Fruit fly (Drosophila melanogaster): ENCODE results near the gene fz2.
A peak's percentile ranks its signal among the peaks of the same experiment; 100 is the strongest.

fz2 gene

DNA sequence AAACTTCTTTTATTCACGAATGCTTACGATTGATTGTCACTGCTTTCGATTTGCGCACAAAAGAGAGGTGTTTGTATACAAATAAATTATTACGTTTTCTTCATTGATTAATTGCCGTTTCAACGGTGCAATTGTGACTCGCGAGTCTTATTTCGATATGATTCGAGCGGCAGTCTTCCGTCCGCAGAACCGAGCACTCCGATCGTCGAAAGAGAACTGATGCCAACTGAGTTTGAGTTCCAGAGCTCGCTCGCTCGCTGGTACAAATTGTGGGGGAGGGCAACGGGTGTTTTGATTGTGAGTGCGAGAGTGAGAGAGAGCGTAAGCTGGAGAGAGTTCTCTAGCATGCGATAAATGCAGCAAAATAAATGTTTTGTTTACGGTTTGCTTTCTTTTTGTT is 64.7 kb downstream of the fz2 start (continued):
- no peak for TF ChIP-seq CG9609 (GFP tag; optimal IDR thresholded peaks at IDR 0.05)
- no peak for TF ChIP-seq fd96Cb (tag; optimal IDR thresholded peaks at IDR 0.05)
- peak; percentile 26 for TF ChIP-seq PHDP (tag; optimal IDR thresholded peaks at IDR 0.05)
- TF ChIP-seq CG7786 (GFP tag; optimal IDR thresholded peaks at IDR 0.05) = no peak
- no peak for TF ChIP-seq zf30C (GFP tag; optimal IDR thresholded peaks at IDR 0.05)
- TF ChIP-seq CG10959 (GFP tag; IDR thresholded peaks at IDR 0.05) = no peak
- TF ChIP-seq CG11085 (GFP tag; IDR thresholded peaks at IDR 0.05) = no peak
- TF ChIP-seq stc (GFP tag; IDR thresholded peaks at IDR 0.05) = peak; percentile 39; the same call in 1 of the 2 replicates
- TF ChIP-seq ham (GFP tag; IDR thresholded peaks at IDR 0.05) = no peak
- TF ChIP-seq h (optimal IDR thresholded peaks at IDR 0.05) = no peak
- no peak for TF ChIP-seq CG4360 (GFP tag; IDR thresholded peaks at IDR 0.05)
- peak; percentile 14 for TF ChIP-seq Myb (GFP tag; optimal IDR thresholded peaks at IDR 0.05)
- TF ChIP-seq Elba2 (GFP tag; optimal IDR thresholded peaks at IDR 0.05) = no peak
- TF ChIP-seq CG15696 (tag; optimal IDR thresholded peaks at IDR 0.05) = no peak
- no peak for TF ChIP-seq pfk (GFP tag; optimal IDR thresholded peaks at IDR 0.05)
- TF ChIP-seq ase (GFP tag; IDR thresholded peaks at IDR 0.05) = no peak
- no peak for TF ChIP-seq prd (optimal IDR thresholded peaks at IDR 0.05)
- TF ChIP-seq prd (GFP tag; IDR thresholded peaks at IDR 0.05) = no peak
- peak; percentile 39 for TF ChIP-seq cad (GFP tag; optimal IDR thresholded peaks at IDR 0.05)
- TF ChIP-seq Fer3 (tag; optimal IDR thresholded peaks at IDR 0.05) = no peak
- TF ChIP-seq gem (tag; optimal IDR thresholded peaks at IDR 0.05) = no peak
- TF ChIP-seq Xrp1 (GFP tag; IDR thresholded peaks at IDR 0.05) = peak; percentile 10; the same call in 1 of the 2 replicates
- TF ChIP-seq Sox100B (GFP tag; optimal IDR thresholded peaks at IDR 0.05) = no peak
- TF ChIP-seq trem (tag; optimal IDR thresholded peaks at IDR 0.05) = no peak
- TF ChIP-seq crol (GFP tag; IDR thresholded peaks at IDR 0.05) = peak; percentile 92
- peak; percentile 24; the same call in 1 of the 2 replicates for TF ChIP-seq nerfin-2 (GFP tag; IDR thresholded peaks at IDR 0.05; ENCODE audit: partially characterized antibody)
- no peak for TF ChIP-seq slou (GFP tag; optimal IDR thresholded peaks at IDR 0.05)
- TF ChIP-seq CG10274 (GFP tag; optimal IDR thresholded peaks at IDR 0.05) = no peak
- TF ChIP-seq ATbp (GFP tag; optimal IDR thresholded peaks at IDR 0.05) = no peak
- TF ChIP-seq mld (GFP tag; IDR thresholded peaks at IDR 0.05; ENCODE audit: partially characterized antibody) = peak; percentile 74; the same call in 2 of the 3 replicates
- TF ChIP-seq CG2129 (GFP tag; IDR thresholded peaks at IDR 0.05; ENCODE audit: partially characterized antibody) = no peak
- TF ChIP-seq Rx (GFP tag; IDR thresholded peaks at IDR 0.05) = no peak
- TF ChIP-seq gfzf (GFP tag; optimal IDR thresholded peaks at IDR 0.05) = no peak
- TF ChIP-seq lilli (GFP tag; optimal IDR thresholded peaks at IDR 0.05) = peak; percentile 15
- no peak for TF ChIP-seq CG31224 (GFP tag; IDR thresholded peaks at IDR 0.05)
- no peak for TF ChIP-seq dm (GFP tag; optimal IDR thresholded peaks at IDR 0.05)
- peak; percentile 1 for TF ChIP-seq Hmr (GFP tag; optimal IDR thresholded peaks at IDR 0.05)
- TF ChIP-seq sr (GFP tag; IDR thresholded peaks at IDR 0.05) = peak; percentile 56; the same call in 1 of the 3 replicates
- TF ChIP-seq grau (tag; optimal IDR thresholded peaks at IDR 0.05) = peak; percentile 21
- no peak for TF ChIP-seq ewg (GFP tag; optimal IDR thresholded peaks at IDR 0.05)
- TF ChIP-seq CG42726 (GFP tag; IDR thresholded peaks at IDR 0.05; ENCODE audit: partially characterized antibody) = peak; percentile 55; the same call in 1 of the 2 replicates
- peak; percentile 2 for TF ChIP-seq scrt (GFP tag; optimal IDR thresholded peaks at IDR 0.05)
- TF ChIP-seq CG3838 (GFP tag; optimal IDR thresholded peaks at IDR 0.05) = no peak
- no peak for TF ChIP-seq fu2 (GFP tag; optimal IDR thresholded peaks at IDR 0.05)
- no peak for TF ChIP-seq ara (GFP tag; IDR thresholded peaks at IDR 0.05)
- no peak for TF ChIP-seq Gsc (GFP tag; IDR thresholded peaks at IDR 0.05)
- TF ChIP-seq ERR (GFP tag; optimal IDR thresholded peaks at IDR 0.05) = no peak
- TF ChIP-seq Stat92E (GFP tag; optimal IDR thresholded peaks at IDR 0.05) = no peak
- TF ChIP-seq CG2202 (tag; optimal IDR thresholded peaks at IDR 0.05) = peak; percentile 22
- peak in 1 of 2 experiments; percentile 13 for TF ChIP-seq insv (GFP tag; optimal IDR thresholded peaks at IDR 0.05)
- no peak for TF ChIP-seq gt (GFP tag; IDR thresholded peaks at IDR 0.05)
- peak; percentile 30 for TF ChIP-seq wek (GFP tag; optimal IDR thresholded peaks at IDR 0.05)
